Fruit fly (Drosophila melanogaster): Measurements from ENCODE around the gene Msp300.

Msp300 gene

dm6 chr2L:5232967-5233909, 132.6 kb downstream of the Msp300 start (continued):
- TF ChIP-seq CrebB (tag; optimal IDR thresholded peaks at IDR 0.05), result no peak
- TF ChIP-seq CG4854 (GFP tag; optimal IDR thresholded peaks at IDR 0.05), result no peak
- no peak for TF ChIP-seq fd96Cb (tag; optimal IDR thresholded peaks at IDR 0.05)
- no peak for TF ChIP-seq Hmx (GFP tag; optimal IDR thresholded peaks at IDR 0.05)
- no peak for TF ChIP-seq CG12659 (GFP tag; optimal IDR thresholded peaks at IDR 0.05)
- no peak for TF ChIP-seq sim (GFP tag; IDR thresholded peaks at IDR 0.05)
- no peak for TF ChIP-seq danr (GFP tag; IDR thresholded peaks at IDR 0.05)
- TF ChIP-seq CG13123 (GFP tag; optimal IDR thresholded peaks at IDR 0.05), result no peak
- TF ChIP-seq CG1832 (GFP tag; optimal IDR thresholded peaks at IDR 0.05), result no peak
- TF ChIP-seq jigr1 (GFP tag; IDR thresholded peaks at IDR 0.05), result no peak
- no peak for TF ChIP-seq Tbp (GFP tag; optimal IDR thresholded peaks at IDR 0.05)
- TF ChIP-seq CG12071 (GFP tag; optimal IDR thresholded peaks at IDR 0.05), result peak; percentile 15
- no peak for TF ChIP-seq HLH54F (GFP tag; optimal IDR thresholded peaks at IDR 0.05)
- TF ChIP-seq btn (GFP tag; optimal IDR thresholded peaks at IDR 0.05), result no peak
- no peak for TF ChIP-seq vfl (GFP tag; optimal IDR thresholded peaks at IDR 0.05)
- no peak for TF ChIP-seq amos (GFP tag; IDR thresholded peaks at IDR 0.05; ENCODE audit: partially characterized antibody)
- no peak for TF ChIP-seq CG1792 (GFP tag; optimal IDR thresholded peaks at IDR 0.05)
- no peak for TF ChIP-seq CG10366 (GFP tag; IDR thresholded peaks at IDR 0.05)
- no peak for TF ChIP-seq ems (GFP tag; optimal IDR thresholded peaks at IDR 0.05)
- TF ChIP-seq sna (GFP tag; IDR thresholded peaks at IDR 0.05; ENCODE audit: partially characterized antibody), result no peak
- TF ChIP-seq CG9797 (GFP tag; optimal IDR thresholded peaks at IDR 0.05), result no peak
- no peak for TF ChIP-seq CG12391 (tag; optimal IDR thresholded peaks at IDR 0.05)
- TF ChIP-seq HHEX (GFP tag; optimal IDR thresholded peaks at IDR 0.05), result peak; percentile 8
- TF ChIP-seq chm (GFP tag; IDR thresholded peaks at IDR 0.05), result peak; percentile 54
- TF ChIP-seq gt (GFP tag; IDR thresholded peaks at IDR 0.05), result no peak
- no peak for TF ChIP-seq inv (GFP tag; IDR thresholded peaks at IDR 0.05; ENCODE audit: partially characterized antibody)
- no peak for TF ChIP-seq zfh2 (GFP tag; optimal IDR thresholded peaks at IDR 0.05)
- TF ChIP-seq CG4282 (GFP tag; optimal IDR thresholded peaks at IDR 0.05), result no peak
- TF ChIP-seq Stat92E (GFP tag; optimal IDR thresholded peaks at IDR 0.05), result no peak
- TF ChIP-seq CG3163 (GFP tag; optimal IDR thresholded peaks at IDR 0.05), result no peak
- TF ChIP-seq mirr (GFP tag; optimal IDR thresholded peaks at IDR 0.05), result peak; percentile 88
- TF ChIP-seq CG2120 (GFP tag; optimal IDR thresholded peaks at IDR 0.05), result no peak
- peak; percentile 31 for TF ChIP-seq CG7745 (tag; optimal IDR thresholded peaks at IDR 0.05)
- no peak for TF ChIP-seq Nf-YB (GFP tag; optimal IDR thresholded peaks at IDR 0.05)
- TF ChIP-seq CG12219 (GFP tag; optimal IDR thresholded peaks at IDR 0.05), result no peak
- TF ChIP-seq CG31365 (tag; optimal IDR thresholded peaks at IDR 0.05), result no peak
- no peak for TF ChIP-seq abd-A (tag; optimal IDR thresholded peaks at IDR 0.05)
- TF ChIP-seq crp (GFP tag; optimal IDR thresholded peaks at IDR 0.05), result no peak
- TF ChIP-seq CG11085 (GFP tag; IDR thresholded peaks at IDR 0.05), result no peak
- TF ChIP-seq twi (tag; optimal IDR thresholded peaks at IDR 0.05), result no peak
- TF ChIP-seq Hr3 (GFP tag; optimal IDR thresholded peaks at IDR 0.05), result no peak
- no peak for TF ChIP-seq unc-4 (GFP tag; IDR thresholded peaks at IDR 0.05; ENCODE audit: partially characterized antibody)
- peak; percentile 57 for TF ChIP-seq salm (tag; optimal IDR thresholded peaks at IDR 0.05)
- TF ChIP-seq fd102C (GFP tag; optimal IDR thresholded peaks at IDR 0.05), result no peak
- TF ChIP-seq gfzf (GFP tag; optimal IDR thresholded peaks at IDR 0.05), result no peak
- no peak for TF ChIP-seq dysf (GFP tag; IDR thresholded peaks at IDR 0.05)
- TF ChIP-seq CG4707 (GFP tag; optimal IDR thresholded peaks at IDR 0.05), result no peak
- no peak for TF ChIP-seq wek (GFP tag; optimal IDR thresholded peaks at IDR 0.05)
- TF ChIP-seq lmd (GFP tag; IDR thresholded peaks at IDR 0.05), result no peak

All from whole organism, embryonic.